Fruit fly (Drosophila melanogaster): Measurements from ENCODE around the gene CG17928.

The CG17928 gene

dm6 chr2L:16817421-16818101 lies 26.2 kb downstream of the CG17928 start (continued):
- TF ChIP-seq seq (GFP tag; IDR thresholded peaks at IDR 0.05) (0 out of 2 replicates have a peak, but pooled peaks have one; percentile 30), CG1024 (GFP tag; IDR thresholded peaks at IDR 0.05) (no peak), her (GFP tag; optimal IDR thresholded peaks at IDR 0.05) (peak; percentile 13), mam (GFP tag; optimal IDR thresholded peaks at IDR 0.05) (peak; percentile 37), CG6791 (GFP tag; IDR thresholded peaks at IDR 0.05; ENCODE audit: partially characterized antibody) (0 out of 3 replicates have a peak, but pooled peaks have one; percentile 23), kah (GFP tag; optimal IDR thresholded peaks at IDR 0.05) (no peak), sens-2 (GFP tag; IDR thresholded peaks at IDR 0.05) (no peak), CG10979 (tag; optimal IDR thresholded peaks at IDR 0.05) (no peak), sr (GFP tag; IDR thresholded peaks at IDR 0.05) (no peak), CG12104 (GFP tag; optimal IDR thresholded peaks at IDR 0.05) (no peak), CG14014 (GFP tag; IDR thresholded peaks at IDR 0.05) (peak; percentile 37), Sox102F (GFP tag; optimal IDR thresholded peaks at IDR 0.05) (peak; percentile 32), sug (tag; optimal IDR thresholded peaks at IDR 0.05) (peak; percentile 37), Trl (optimal IDR thresholded peaks at IDR 0.05) (peak; percentile 30 to 37), Trl (GFP tag; optimal IDR thresholded peaks at IDR 0.05) (no peak), btn (GFP tag; optimal IDR thresholded peaks at IDR 0.05) (no peak), tx (GFP tag; optimal IDR thresholded peaks at IDR 0.05) (no peak), CG17385 (GFP tag; optimal IDR thresholded peaks at IDR 0.05) (no peak), grn (GFP tag; optimal IDR thresholded peaks at IDR 0.05) (peak; percentile 48), insv (GFP tag; optimal IDR thresholded peaks at IDR 0.05) (peak; percentile 76 to 97), Aef1 (GFP tag; IDR thresholded peaks at IDR 0.05) (peak; percentile 42; the same call in 2 of the 3 replicates), tgo (GFP tag; IDR thresholded peaks at IDR 0.05) (peak; percentile 29; the same call in 1 of the 3 replicates), crc (GFP tag; optimal IDR thresholded peaks at IDR 0.05) (no peak), chn (GFP tag; optimal IDR thresholded peaks at IDR 0.05) (no peak), slbo (GFP tag; IDR thresholded peaks at IDR 0.05) (peak; percentile 23; the same call in 1 of the 2 replicates), CG13424 (tag; optimal IDR thresholded peaks at IDR 0.05) (peak; percentile 0), ash1 (GFP tag; optimal IDR thresholded peaks at IDR 0.05) (no peak), CG7556 (GFP tag; optimal IDR thresholded peaks at IDR 0.05) (peak; percentile 18), Ptx1 (GFP tag; IDR thresholded peaks at IDR 0.05) (peak; percentile 48), sens (GFP tag) (peak; percentile 87), CG12744 (GFP tag; optimal IDR thresholded peaks at IDR 0.05) (no peak), Dip3 (GFP tag; optimal IDR thresholded peaks at IDR 0.05) (peak; percentile 73), Hey (tag; optimal IDR thresholded peaks at IDR 0.05) (peak; percentile 62), CG30431 (GFP tag; optimal IDR thresholded peaks at IDR 0.05) (no peak), MTF-1 (GFP tag; optimal IDR thresholded peaks at IDR 0.05; ENCODE audit: borderline replicate concordance) (no peak), CG12769 (tag; optimal IDR thresholded peaks at IDR 0.05) (peak; percentile 45), pho (GFP tag; optimal IDR thresholded peaks at IDR 0.05) (peak; percentile 29), CG10366 (GFP tag; IDR thresholded peaks at IDR 0.05) (peak; percentile 30; the same call in 1 of the 2 replicates), CG3065 (GFP tag; optimal IDR thresholded peaks at IDR 0.05) (no peak), CG10654 (GFP tag; optimal IDR thresholded peaks at IDR 0.05) (no peak), run (tag; optimal IDR thresholded peaks at IDR 0.05) (no peak), Myb (GFP tag; optimal IDR thresholded peaks at IDR 0.05) (peak; percentile 2), en (GFP tag; optimal IDR thresholded peaks at IDR 0.05) (no peak), sob (GFP tag; IDR thresholded peaks at IDR 0.05) (peak; percentile 30; the same call in 1 of the 2 replicates), CG10209 (GFP tag; optimal IDR thresholded peaks at IDR 0.05) (peak; percentile 10), Hmr (GFP tag; optimal IDR thresholded peaks at IDR 0.05) (peak; percentile 34), CG1233 (GFP tag; optimal IDR thresholded peaks at IDR 0.05) (no peak), gro (GFP tag; optimal IDR thresholded peaks at IDR 0.05) (peak; percentile 31), pita (GFP tag; optimal IDR thresholded peaks at IDR 0.05) (no peak), CG10321 (GFP tag; IDR thresholded peaks at IDR 0.05) (no peak), Med (GFP tag) (peak; percentile 91)
